Fruit fly (Drosophila melanogaster) whole organism, pupa: ENCODE data around the gene FipoQ.

Experiments
- CG10348 ChIP-seq: fragments of 200-800 bp; sonication (Bioruptor generic); IDR thresholded peaks from 2 replicates; pipeline ENCODE4 v1.3.6; 2022; ENCODE audit warnings: missing biosample characterization, missing genetic modification characterization
- CG12605 ChIP-seq: fragments of 200-800 bp; sonication (Bioruptor generic); IDR thresholded peaks from 2 replicates; pipeline ENCODE4 v1.3.6; 2022; ENCODE audit warnings: missing biosample characterization, missing genetic modification characterization
- CG13204 ChIP-seq: fragments of 200-800 bp; sonication (Bioruptor generic); optimal IDR thresholded peaks from 2 replicates; lab custom pipeline; 2018; ENCODE audit warnings: missing biosample characterization, mild to moderate bottlenecking, missing genetic modification characterization, moderate library complexity
- CG14655 ChIP-seq: fragments of 200-800 bp; sonication (Bioruptor generic); optimal IDR thresholded peaks from 3 replicates; lab custom pipeline; 2017; ENCODE audit warnings: mild to moderate bottlenecking, missing biosample characterization, missing genetic modification reagents, missing genetic modification characterization
- CG15710 ChIP-seq: fragments of 200-800 bp; sonication (Bioruptor generic); optimal IDR thresholded peaks from 2 replicates; lab custom pipeline; 2018; ENCODE audit warnings: missing biosample characterization, mild to moderate bottlenecking, missing genetic modification characterization, moderate library complexity
- CG17806 ChIP-seq: fragments of 200-800 bp; sonication (Bioruptor generic); optimal IDR thresholded peaks from 2 replicates; lab custom pipeline; 2018; ENCODE audit warnings: missing biosample characterization, mild to moderate bottlenecking, missing genetic modification characterization, moderate library complexity
- CG32121 ChIP-seq: fragments of 200-800 bp; sonication (Bioruptor generic); IDR thresholded peaks from 2 replicates; pipeline ENCODE4 v1.3.6; 2022; ENCODE audit warnings: missing biosample characterization, missing genetic modification characterization
- CG34367 ChIP-seq: fragments of 200-800 bp; sonication (Bioruptor generic); optimal IDR thresholded peaks from 2 replicates; lab custom pipeline; 2018; ENCODE audit warnings: missing biosample characterization, mild to moderate bottlenecking, missing genetic modification characterization
- CG4496 ChIP-seq: fragments of 200-800 bp; sonication (Bioruptor generic); IDR thresholded peaks from 3 replicates; pipeline ENCODE4 v1.3.6; 2022; ENCODE audit warnings: missing biosample characterization, missing genetic modification characterization
- CG8159 ChIP-seq: fragments of 200-800 bp; sonication (Bioruptor generic); optimal IDR thresholded peaks from 3 replicates; lab custom pipeline; 2018; ENCODE audit warnings: missing biosample characterization, mild to moderate bottlenecking, missing genetic modification characterization, moderate library complexity
- CG8301 ChIP-seq: fragments of 200-800 bp; sonication (Bioruptor generic); optimal IDR thresholded peaks from 2 replicates; lab custom pipeline; 2018; ENCODE audit warnings: missing biosample characterization, mild to moderate bottlenecking, missing genetic modification characterization
- CG9948 ChIP-seq: fragments of 200-800 bp; sonication (Bioruptor generic); optimal IDR thresholded peaks from 2 replicates; lab custom pipeline; 2018; ENCODE audit warnings: missing biosample characterization, mild to moderate bottlenecking, missing genetic modification characterization, moderate library complexity
- D1 ChIP-seq: fragments of 200-800 bp; sonication (Bioruptor generic); optimal IDR thresholded peaks from 2 replicates; lab custom pipeline; 2018; ENCODE audit warnings: missing biosample characterization, mild to moderate bottlenecking, missing genetic modification characterization, moderate library complexity
- EcR ChIP-seq: fragments of 200-800 bp; sonication (Bioruptor generic); optimal IDR thresholded peaks from 3 replicates; lab custom pipeline; 2019; ENCODE audit warnings: missing biosample characterization, missing genetic modification characterization, mild to moderate bottlenecking, moderate library complexity, missing genetic modification reagents
- Ets98B ChIP-seq: fragments of 200-800 bp; sonication (Bioruptor generic); IDR thresholded peaks from 2 replicates; pipeline ENCODE4 v1.3.6; 2022; ENCODE audit warnings: missing biosample characterization, missing genetic modification characterization
- Pif1A ChIP-seq: fragments of 200-800 bp; sonication (Bioruptor generic); optimal IDR thresholded peaks from 3 replicates; lab custom pipeline; 2016; ENCODE audit warnings: missing biosample characterization, missing genetic modification characterization
- Pif1B ChIP-seq: fragments of 200-800 bp; sonication (Bioruptor generic); optimal IDR thresholded peaks from 3 replicates; lab custom pipeline; 2016; ENCODE audit warnings: missing biosample characterization, missing genetic modification characterization
- Snoo ChIP-seq: fragments of 200-800 bp; sonication (Bioruptor generic); optimal IDR thresholded peaks from 3 replicates; lab custom pipeline; 2017; ENCODE audit warnings: missing biosample characterization, mild to moderate bottlenecking, missing genetic modification characterization, inconsistent platforms
- fd96Ca ChIP-seq: fragments of 200-800 bp; sonication (Bioruptor generic); IDR thresholded peaks from 3 replicates; pipeline ENCODE4 v1.3.6; 2022; ENCODE audit warnings: missing biosample characterization, missing genetic modification characterization
- gl ChIP-seq: fragments of 200-800 bp; sonication (Bioruptor generic); optimal IDR thresholded peaks from 2 replicates; lab custom pipeline; 2018; ENCODE audit warnings: missing biosample characterization, mild to moderate bottlenecking, missing genetic modification characterization
- rn ChIP-seq: fragments of 200-800 bp; sonication (Bioruptor generic); IDR thresholded peaks from 2 replicates; pipeline ENCODE4 v1.3.6; 2022; ENCODE audit warnings: missing biosample characterization, missing genetic modification characterization

FipoQ gene

dm6 chr3R:29512306-29513044 lies 17.9 kb downstream of the FipoQ start:
- no peak for TF ChIP-seq EcR (GFP tag; lab: Kevin White, UChicago)
- no peak for TF ChIP-seq CG10348
- no peak for TF ChIP-seq CG34367 (tag; lab: Kevin White, UChicago)
- TF ChIP-seq CG32121 = no peak
- TF ChIP-seq CG8159 = no peak
- TF ChIP-seq Ets98B (GFP tag; lab: Robert Waterston, UW) = no peak
- TF ChIP-seq CG4496 (GFP tag; lab: Robert Waterston, UW) = no peak
- no peak for TF ChIP-seq CG12605 (GFP tag; lab: Robert Waterston, UW)
- no peak for TF ChIP-seq Pif1B (GFP tag; lab: Kevin White, UChicago)
- no peak for TF ChIP-seq fd96Ca (GFP tag; lab: Robert Waterston, UW)
- no peak for TF ChIP-seq gl (tag; lab: Kevin White, UChicago)
- TF ChIP-seq CG14655 (GFP tag; lab: Kevin White, UChicago) = no peak
- no peak for TF ChIP-seq rn
- TF ChIP-seq Snoo = no peak
- no peak for TF ChIP-seq CG8301 (tag; lab: Kevin White, UChicago)
- no peak for TF ChIP-seq D1 (tag; lab: Kevin White, UChicago)
- TF ChIP-seq CG9948 (tag; lab: Kevin White, UChicago) = no peak
- TF ChIP-seq CG17806 (tag; lab: Kevin White, UChicago) = no peak
- no peak for TF ChIP-seq Pif1A (GFP tag; lab: Kevin White, UChicago)
- TF ChIP-seq CG15710 (tag; lab: Kevin White, UChicago) = no peak

- TF ChIP-seq Ets98B (GFP tag; lab: Robert Waterston, UW) (no peak), CG9948 (tag; lab: Kevin White, UChicago) (no peak), Pif1A (GFP tag; lab: Kevin White, UChicago) (no peak), CG8301 (tag; lab: Kevin White, UChicago) (no peak), CG10348 (no peak), CG32121 (no peak), Snoo (no peak), CG15710 (tag; lab: Kevin White, UChicago) (no peak), CG12605 (GFP tag; lab: Robert Waterston, UW) (no peak), CG13204 (GFP tag; lab: Kevin White, UChicago) (no peak)
Measured at dm6 chr3R:29515417-29515816, 20.8 kb downstream of the FipoQ start, which contains the start of gene ND-20L. TSS of gene ND-20L (plus strand) at chr3R:29515717.

dm6 chr3R:29516766-29517165 lies 22.2 kb downstream of the FipoQ start:
- TF ChIP-seq CG17806 (tag; lab: Kevin White, UChicago) (no peak), CG8159 (no peak), CG9948 (tag; lab: Kevin White, UChicago) (no peak), CG32121 (no peak), Ets98B (GFP tag; lab: Robert Waterston, UW) (no peak), rn (no peak), CG15710 (tag; lab: Kevin White, UChicago) (no peak)

dm6 chr3R:29517923-29518322 lies 23.3 kb downstream of the FipoQ start:
- no peak for TF ChIP-seq CG32121
- TF ChIP-seq CG12605 (GFP tag; lab: Robert Waterston, UW) = no peak
- TF ChIP-seq fd96Ca (GFP tag; lab: Robert Waterston, UW) = no peak
- no peak for TF ChIP-seq Ets98B (GFP tag; lab: Robert Waterston, UW)
- no peak for TF ChIP-seq CG4496 (GFP tag; lab: Robert Waterston, UW)
- TF ChIP-seq gl (tag; lab: Kevin White, UChicago) = no peak
- TF ChIP-seq Pif1A (GFP tag; lab: Kevin White, UChicago) = no peak
- TF ChIP-seq CG34367 (tag; lab: Kevin White, UChicago) = no peak
- no peak for TF ChIP-seq EcR (GFP tag; lab: Kevin White, UChicago)
- no peak for TF ChIP-seq CG17806 (tag; lab: Kevin White, UChicago)
- no peak for TF ChIP-seq D1 (tag; lab: Kevin White, UChicago)
- TF ChIP-seq CG15710 (tag; lab: Kevin White, UChicago) = no peak
- no peak for TF ChIP-seq CG8159
- no peak for TF ChIP-seq rn
- no peak for TF ChIP-seq CG14655 (GFP tag; lab: Kevin White, UChicago)
- TF ChIP-seq Pif1B (GFP tag; lab: Kevin White, UChicago) = no peak

- TF ChIP-seq gl (tag; lab: Kevin White, UChicago) (no peak), CG32121 (no peak), CG8159 (no peak), Pif1A (GFP tag; lab: Kevin White, UChicago) (no peak), EcR (GFP tag; lab: Kevin White, UChicago) (no peak), CG4496 (GFP tag; lab: Robert Waterston, UW) (no peak), CG17806 (tag; lab: Kevin White, UChicago) (no peak), CG34367 (tag; lab: Kevin White, UChicago) (no peak), Ets98B (GFP tag; lab: Robert Waterston, UW) (no peak), CG13204 (GFP tag; lab: Kevin White, UChicago) (no peak), CG9948 (tag; lab: Kevin White, UChicago) (no peak)
Measured at dm6 chr3R:29518498-29518897, 23.9 kb downstream of the FipoQ start.

- TF ChIP-seq CG14655 (GFP tag; lab: Kevin White, UChicago) (peak; percentile 75), CG8159 (peak; percentile 87), CG15710 (tag; lab: Kevin White, UChicago) (peak; percentile 83), CG34367 (tag; lab: Kevin White, UChicago) (peak; percentile 69), fd96Ca (GFP tag; lab: Robert Waterston, UW) (peak; percentile 45; the same call in 2 of the 3 replicates), CG17806 (tag; lab: Kevin White, UChicago) (peak; percentile 84), rn (0 out of 2 replicates have a peak, but pooled peaks have one; percentile 29), CG13204 (GFP tag; lab: Kevin White, UChicago) (peak; percentile 64), Ets98B (GFP tag; lab: Robert Waterston, UW) (peak; percentile 63), Snoo (peak; percentile 52), CG32121 (peak; percentile 59; the same call in 1 of the 2 replicates), gl (tag; lab: Kevin White, UChicago) (peak; percentile 15), CG10348 (no peak), Pif1B (GFP tag; lab: Kevin White, UChicago) (peak; percentile 75), Pif1A (GFP tag; lab: Kevin White, UChicago) (peak; percentile 50), EcR (GFP tag; lab: Kevin White, UChicago) (no peak), CG12605 (GFP tag; lab: Robert Waterston, UW) (peak; percentile 27; the same call in 1 of the 2 replicates), D1 (tag; lab: Kevin White, UChicago) (peak; percentile 48), CG4496 (GFP tag; lab: Robert Waterston, UW) (peak; percentile 73; the same call in 2 of the 3 replicates), CG8301 (tag; lab: Kevin White, UChicago) (peak; percentile 56), CG9948 (tag; lab: Kevin White, UChicago) (peak; percentile 78)
Measured at dm6 chr3R:29519332-29519731, 24.8 kb downstream of the FipoQ start.
